Fruit fly (Drosophila melanogaster) whole organism, wandering third instar larva: Measurements from ENCODE around the gene Dsp1.

ENCODE experiments used
- Abd-B ChIP-seq: fragments of >200 bp; optimal IDR thresholded peaks from 2 replicates; lab custom pipeline; 2017; ENCODE audit warnings: missing biosample characterization, missing genetic modification characterization
- CG32264 ChIP-seq: fragments of 200-800 bp; sonication (Bioruptor generic); optimal IDR thresholded peaks from 2 replicates; lab custom pipeline; 2016; ENCODE audit warnings: missing biosample characterization, missing genetic modification characterization
- CG9705 ChIP-seq: fragments of 200-800 bp; sonication (Bioruptor generic); optimal IDR thresholded peaks from 2 replicates; lab custom pipeline; 2018; ENCODE audit warnings: missing biosample characterization, mild to moderate bottlenecking, missing genetic modification characterization
- CrebA ChIP-seq: fragments of 200-800 bp; sonication (Bioruptor generic); optimal IDR thresholded peaks from 2 replicates; lab custom pipeline; 2016; ENCODE audit warnings: missing biosample characterization, mild to moderate bottlenecking, missing genetic modification characterization, borderline replicate concordance
- Dfd ChIP-seq: fragments of >200 bp; optimal IDR thresholded peaks from 2 replicates; lab custom pipeline; 2017; ENCODE audit warnings: missing biosample characterization, missing genetic modification characterization
- Dif ChIP-seq: fragments of 200-275, 200-300 bp; sonication (Bioruptor generic); optimal IDR thresholded peaks from 2 replicates; lab custom pipeline; 2018; ENCODE audit warnings: missing biosample characterization, missing genetic modification characterization; ENCODE audit not compliant: partially characterized antibody
- GATAd ChIP-seq: sonication (Bioruptor generic); optimal IDR thresholded peaks from 2 replicates; lab custom pipeline; 2016; ENCODE audit warnings: missing biosample characterization, missing genetic modification characterization
- HLH106 ChIP-seq: fragments of 200-800 bp; optimal IDR thresholded peaks from 3 replicates; lab custom pipeline; 2019; ENCODE audit warnings: missing biosample characterization, mild to moderate bottlenecking, missing genetic modification characterization, moderate library complexity
- Hnf4 ChIP-seq: fragments of 200-800 bp; sonication (Bioruptor generic); optimal IDR thresholded peaks from 2 replicates; lab custom pipeline; 2016; ENCODE audit warnings: missing biosample characterization, mild to moderate bottlenecking, missing genetic modification characterization
- Hr78 ChIP-seq: fragments of >200 bp; optimal IDR thresholded peaks from 2 replicates; lab custom pipeline; 2017; ENCODE audit warnings: missing biosample characterization, missing genetic modification characterization
- Hr83 ChIP-seq: fragments of 200-300 bp; sonication (Bioruptor generic); optimal IDR thresholded peaks from 2 replicates; lab custom pipeline; 2016; ENCODE audit warnings: missing biosample characterization, mild to moderate bottlenecking, missing genetic modification characterization, moderate library complexity; ENCODE audit not compliant: poor library complexity, severe bottlenecking
- Jra ChIP-seq: sonication (Bioruptor generic); optimal IDR thresholded peaks from 2 replicates; lab custom pipeline; 2016; ENCODE audit warnings: missing biosample characterization, missing genetic modification characterization
- Myc ChIP-seq: fragments of >200 bp; optimal IDR thresholded peaks from 2 replicates; lab custom pipeline; 2017
- N ChIP-seq: fragments of >200 bp; optimal IDR thresholded peaks from 2 replicates; lab custom pipeline; 2018; ENCODE audit warnings: missing biosample characterization, missing external identifiers, missing genetic modification characterization
- OdsH ChIP-seq: fragments of 200-800 bp; sonication (Bioruptor generic); optimal IDR thresholded peaks from 2 replicates; lab custom pipeline; 2016; ENCODE audit warnings: missing biosample characterization, mild to moderate bottlenecking, missing genetic modification characterization
- Rel ChIP-seq, 2 experiments: fragments of 200-800 bp; sonication (Bioruptor generic) in 1 of 2; optimal IDR thresholded peaks; 2 replicates in 1 of 2; 3 replicates in 1 of 2; lab custom pipeline; 2016 to 2019; ENCODE audit warnings: mild to moderate bottlenecking in 2 of 2, missing biosample characterization in 2 of 2, missing genetic modification characterization in 2 of 2, moderate library complexity in 1 of 2
- Sp1 ChIP-seq: fragments of 200-800 bp; sonication (Bioruptor generic); optimal IDR thresholded peaks from 3 replicates; lab custom pipeline; 2019; ENCODE audit warnings: missing biosample characterization, mild to moderate bottlenecking, missing genetic modification characterization, moderate library complexity
- Vsx2 ChIP-seq: fragments of 200-300, 225-300 bp; sonication (Bioruptor generic); optimal IDR thresholded peaks from 2 replicates; lab custom pipeline; 2018; ENCODE audit warnings: missing biosample characterization, missing genetic modification characterization; ENCODE audit not compliant: partially characterized antibody
- brk ChIP-seq: fragments of 200-800 bp; sonication (Bioruptor generic); optimal IDR thresholded peaks from 2 replicates; lab custom pipeline; 2016; ENCODE audit warnings: missing biosample characterization, mild to moderate bottlenecking, missing genetic modification characterization
- dl ChIP-seq, 2 experiments: fragments of 175-275, 200-275 bp in 1 of 2; fragments of 200-275 bp in 1 of 2; sonication (Bioruptor generic); optimal IDR thresholded peaks; lab custom pipeline; 2018; ENCODE audit warnings: mild to moderate bottlenecking in 2 of 2, missing biosample characterization in 2 of 2, missing genetic modification characterization in 2 of 2, moderate library complexity in 2 of 2; ENCODE audit not compliant: partially characterized antibody in 2 of 2, insufficient read depth in 1 of 2
- dmrt93B ChIP-seq: fragments of 200-800 bp; sonication (Bioruptor generic); optimal IDR thresholded peaks from 2 replicates; lab custom pipeline; 2018; ENCODE audit warnings: missing biosample characterization, mild to moderate bottlenecking, missing genetic modification characterization
- dsf ChIP-seq: sonication (Bioruptor generic); optimal IDR thresholded peaks from 2 replicates; lab custom pipeline; 2016; ENCODE audit warnings: missing biosample characterization, missing genetic modification characterization, borderline replicate concordance
- ey ChIP-seq: fragments of 200-800 bp; sonication (Bioruptor generic); optimal IDR thresholded peaks from 2 replicates; lab custom pipeline; 2016; ENCODE audit warnings: missing biosample characterization, missing genetic modification characterization
- foxo ChIP-seq, 2 experiments: fragments of 200-800 bp; sonication (Bioruptor generic); optimal IDR thresholded peaks; 2 replicates in 1 of 2; 3 replicates in 1 of 2; lab custom pipeline; 2016 to 2017; ENCODE audit warnings: missing biosample characterization in 2 of 2, missing genetic modification characterization in 2 of 2
- fru ChIP-seq: fragments of 200-800 bp; sonication (Bioruptor generic); optimal IDR thresholded peaks from 3 replicates; lab custom pipeline; 2016; ENCODE audit warnings: missing biosample characterization, mild to moderate bottlenecking, missing genetic modification characterization
- h ChIP-seq: fragments of 200-800 bp; sonication (Bioruptor generic); optimal IDR thresholded peaks from 3 replicates; lab custom pipeline; 2016; ENCODE audit warnings: missing biosample characterization, mild to moderate bottlenecking, missing genetic modification characterization
- jim ChIP-seq: fragments of 175-275, 200-325 bp; sonication (Bioruptor generic); optimal IDR thresholded peaks from 2 replicates; lab custom pipeline; 2016; ENCODE audit warnings: missing biosample characterization, mild to moderate bottlenecking, missing genetic modification characterization
- lola ChIP-seq: fragments of >200 bp; optimal IDR thresholded peaks from 2 replicates; lab custom pipeline; 2017; ENCODE audit warnings: missing biosample characterization, missing genetic modification characterization
- pan ChIP-seq: fragments of >200 bp; optimal IDR thresholded peaks from 2 replicates; lab custom pipeline; 2017
- psq ChIP-seq: fragments of 200-800 bp; sonication (Bioruptor generic); optimal IDR thresholded peaks from 3 replicates; lab custom pipeline; 2017; ENCODE audit warnings: missing biosample characterization, mild to moderate bottlenecking, missing genetic modification characterization, moderate library complexity
- rgr ChIP-seq: fragments of 200-800 bp; sonication (Bioruptor generic); optimal IDR thresholded peaks from 3 replicates; lab custom pipeline; 2016; ENCODE audit warnings: missing biosample characterization, mild to moderate bottlenecking, missing genetic modification characterization
- sage ChIP-seq: fragments of 200-800 bp; sonication (Bioruptor generic); optimal IDR thresholded peaks from 2 replicates; lab custom pipeline; 2016; ENCODE audit warnings: missing biosample characterization, mild to moderate bottlenecking, missing genetic modification characterization
- tai ChIP-seq: sonication (Bioruptor generic); optimal IDR thresholded peaks from 2 replicates; lab custom pipeline; 2016; ENCODE audit warnings: missing biosample characterization, missing genetic modification characterization
- usp ChIP-seq: fragments of >200 bp; optimal IDR thresholded peaks from 2 replicates; lab custom pipeline; 2017; ENCODE audit warnings: missing biosample characterization, missing genetic modification characterization
- woc ChIP-seq: sonication (Bioruptor generic); optimal IDR thresholded peaks from 2 replicates; lab custom pipeline; 2016; ENCODE audit warnings: missing biosample characterization, mild to moderate bottlenecking, missing genetic modification characterization

Dsp1 gene

DNA sequence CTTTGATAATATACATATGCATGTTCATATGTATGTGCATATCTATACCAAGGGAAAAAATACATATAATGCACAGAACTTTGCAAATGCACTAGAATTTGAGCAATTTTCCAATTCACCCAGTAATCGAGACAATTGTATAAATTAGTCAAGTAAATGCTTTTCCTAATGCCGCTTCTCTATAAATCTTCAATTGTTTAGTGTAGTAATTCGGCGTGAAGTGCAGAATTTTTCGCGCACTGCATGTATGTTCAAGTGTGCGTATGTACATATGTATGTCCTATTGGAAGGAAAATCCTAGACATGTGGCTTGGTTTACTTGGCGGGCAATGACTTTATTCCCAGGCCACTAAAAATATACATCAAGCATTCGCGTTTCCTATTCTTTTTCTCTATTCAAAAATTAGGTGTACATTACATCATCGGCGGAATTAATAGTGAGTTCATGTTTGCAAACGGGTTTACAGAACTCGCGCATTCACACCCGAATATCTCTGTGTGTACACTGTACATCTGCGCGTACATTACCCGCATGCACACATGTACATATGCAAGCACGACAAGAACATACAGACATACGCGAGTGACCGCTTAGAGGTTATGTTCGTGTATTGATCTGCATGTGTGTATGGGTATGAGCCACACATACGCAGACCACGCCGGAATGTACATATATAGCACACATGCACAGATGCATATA lies 14.4 kb upstream of the Dsp1 start:
- TF ChIP-seq Dif (peak; percentile 50), Hr78 (no peak), rgr (GFP tag; lab: Kevin White, UChicago) (peak; percentile 6), N (GFP tag; lab: Kevin White, UChicago) (peak; percentile 65), jim (no peak), foxo (GFP tag; optimal IDR thresholded peaks at IDR 0.05; lab: Kevin White, UChicago) (peak in 1 of 2 experiments; percentile 53), sage (GFP tag; lab: Kevin White, UChicago) (peak; percentile 26), tai (GFP tag; lab: Kevin White, UChicago) (no peak), GATAd (no peak), Abd-B (no peak), CG9705 (GFP tag; lab: Kevin White, UChicago) (no peak), HLH106 (tag; lab: Kevin White, UChicago) (peak; percentile 20), woc (GFP tag; lab: Kevin White, UChicago) (peak; percentile 38), Dfd (GFP tag; lab: Kevin White, UChicago) (no peak), h (GFP tag; lab: Kevin White, UChicago) (peak; percentile 38), usp (GFP tag; lab: Kevin White, UChicago) (no peak), CG32264 (GFP tag; lab: Kevin White, UChicago) (no peak), Sp1 (GFP tag; lab: Kevin White, UChicago) (peak; percentile 27), fru (GFP tag; lab: Kevin White, UChicago) (peak; percentile 71), ey (GFP tag; lab: Kevin White, UChicago) (peak; percentile 76), pan (lab: Kevin White, UChicago) (no peak), OdsH (peak; percentile 33), Rel (GFP tag; optimal IDR thresholded peaks at IDR 0.05; lab: Kevin White, UChicago) (no peak), Rel (tag; optimal IDR thresholded peaks at IDR 0.05; lab: Kevin White, UChicago) (peak; percentile 64), psq (peak; percentile 22), Hr83 (GFP tag; lab: Kevin White, UChicago) (peak; percentile 81), CrebA (GFP tag; lab: Kevin White, UChicago) (no peak), Myc (lab: Kevin White, UChicago) (no peak), Jra (peak; percentile 53), Hnf4 (GFP tag; lab: Kevin White, UChicago) (no peak), dsf (GFP tag; lab: Kevin White, UChicago) (no peak), dl (GFP tag; optimal IDR thresholded peaks at IDR 0.05; lab: Kevin White, UChicago; ENCODE audit: insufficient read depth in 1 of 2, partially characterized antibody in 2 of 2) (peak; percentile 21 to 35), brk (GFP tag; lab: Kevin White, UChicago) (peak; percentile 28)
- TF ChIP-seq, all 38 proteins: peak for 18

- TF ChIP-seq jim (no peak), woc (GFP tag; lab: Kevin White, UChicago) (no peak), brk (GFP tag; lab: Kevin White, UChicago) (no peak), rgr (GFP tag; lab: Kevin White, UChicago) (no peak), CrebA (GFP tag; lab: Kevin White, UChicago) (no peak), h (GFP tag; lab: Kevin White, UChicago) (no peak), dl (GFP tag; optimal IDR thresholded peaks at IDR 0.05; lab: Kevin White, UChicago; ENCODE audit: insufficient read depth in 1 of 2, partially characterized antibody in 2 of 2) (no peak), tai (GFP tag; lab: Kevin White, UChicago) (no peak), lola (no peak), sage (GFP tag; lab: Kevin White, UChicago) (no peak), Rel (GFP tag; optimal IDR thresholded peaks at IDR 0.05; lab: Kevin White, UChicago) (no peak), Rel (tag; optimal IDR thresholded peaks at IDR 0.05; lab: Kevin White, UChicago) (no peak), Vsx2 (GFP tag; lab: Kevin White, UChicago) (no peak), dmrt93B (no peak), Dif (no peak)
- TF ChIP-seq, all 38 proteins: peak for 0
Observed at dm6 chrX:16319558-16319924, 13.9 kb upstream of the Dsp1 start.
